Fruit fly (Drosophila melanogaster) whole organism, pupa: ENCODE data around the gene CG31804.

ENCODE experiments used
- CG13204 ChIP-seq: fragments of 200-800 bp; sonication (Bioruptor generic); optimal IDR thresholded peaks from 2 replicates; lab custom pipeline; 2018; ENCODE audit warnings: missing biosample characterization, mild to moderate bottlenecking, missing genetic modification characterization, moderate library complexity
- CG15710 ChIP-seq: fragments of 200-800 bp; sonication (Bioruptor generic); optimal IDR thresholded peaks from 2 replicates; lab custom pipeline; 2018; ENCODE audit warnings: missing biosample characterization, mild to moderate bottlenecking, missing genetic modification characterization, moderate library complexity
- Snoo ChIP-seq: fragments of 200-800 bp; sonication (Bioruptor generic); optimal IDR thresholded peaks from 3 replicates; lab custom pipeline; 2017; ENCODE audit warnings: missing biosample characterization, mild to moderate bottlenecking, missing genetic modification characterization, inconsistent platforms
- rn ChIP-seq: fragments of 200-800 bp; sonication (Bioruptor generic); IDR thresholded peaks from 2 replicates; pipeline ENCODE4 v1.3.6; 2022; ENCODE audit warnings: missing biosample characterization, missing genetic modification characterization

DNA sequence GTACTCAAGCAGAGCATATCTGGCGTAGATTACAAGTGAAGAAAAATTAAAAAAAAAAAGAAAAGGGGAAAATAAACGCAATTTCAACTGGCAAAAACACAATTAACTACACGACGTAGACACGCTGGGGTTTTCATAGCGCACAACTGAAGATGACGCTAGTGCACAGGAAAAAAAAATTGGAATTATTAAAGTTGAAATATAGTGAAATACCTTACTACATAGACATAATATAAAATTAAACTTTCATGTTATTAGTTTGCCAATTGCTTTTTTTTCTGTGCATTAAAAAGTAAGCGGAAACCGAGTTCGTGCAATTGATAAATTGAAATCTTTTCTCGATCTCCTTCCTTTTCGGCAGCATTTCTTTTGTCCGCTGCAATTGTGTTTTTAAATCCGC is 34.1 kb downstream of the CG31804 start:
- TF ChIP-seq CG13204: no peak
- no peak for TF ChIP-seq rn (GFP tag; lab: Robert Waterston, UW)
- TF ChIP-seq CG15710 (tag; lab: Kevin White, UChicago): no peak
- TF ChIP-seq Snoo (tag; lab: Kevin White, UChicago): no peak
